Fruit fly (Drosophila melanogaster) S2 (cell line): ENCODE measurements around the gene upd3.

Experiments
- CG8478 ChIP-seq: fragments of >200 bp; optimal IDR thresholded peaks from 2 replicates; lab custom pipeline; 2018
- CTCF ChIP-seq, 2 experiments: fragments of >200 bp; optimal IDR thresholded peaks; 2 replicates each; lab custom pipeline; 2018

The upd3 gene

dm6 chrX:18276485-18277321 is at the start of gene upd3:
Gene upd3, plus strand, starts transcription at chrX:18277233.
- no peak for TF ChIP-seq CG8478 (lab: Kevin White, UChicago)
- no peak for TF ChIP-seq CTCF (optimal IDR thresholded peaks at IDR 0.05; lab: Kevin White, UChicago)

DNA sequence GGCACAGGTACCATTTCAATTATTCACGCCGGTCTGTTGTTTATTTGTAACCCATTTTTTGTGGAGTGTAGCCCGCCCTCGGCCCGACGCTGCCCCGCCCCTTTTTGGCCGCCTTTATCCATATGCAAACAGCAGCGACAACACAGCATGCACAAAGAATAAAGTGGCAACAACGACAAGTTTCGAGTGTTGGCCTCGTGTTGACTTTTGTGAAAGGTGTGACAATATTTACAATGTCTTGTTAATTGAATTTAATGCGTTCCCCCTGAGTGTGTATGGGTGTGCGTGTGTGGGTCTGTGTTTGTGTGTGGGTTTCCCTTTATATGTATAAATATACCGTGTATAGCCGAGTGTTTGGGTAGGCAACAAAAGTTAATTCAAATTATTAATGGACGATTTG is 39.1 kb upstream of the upd3 start:
- TF ChIP-seq CTCF (optimal IDR thresholded peaks at IDR 0.05; lab: Kevin White, UChicago) (no peak), CG8478 (lab: Kevin White, UChicago) (no peak)

dm6 chrX:18238449-18238848 is 38.6 kb upstream of the upd3 start:
- TF ChIP-seq CG8478 (lab: Kevin White, UChicago) (no peak), CTCF (optimal IDR thresholded peaks at IDR 0.05; lab: Kevin White, UChicago) (peak; percentile 55 to 75)

DNA sequence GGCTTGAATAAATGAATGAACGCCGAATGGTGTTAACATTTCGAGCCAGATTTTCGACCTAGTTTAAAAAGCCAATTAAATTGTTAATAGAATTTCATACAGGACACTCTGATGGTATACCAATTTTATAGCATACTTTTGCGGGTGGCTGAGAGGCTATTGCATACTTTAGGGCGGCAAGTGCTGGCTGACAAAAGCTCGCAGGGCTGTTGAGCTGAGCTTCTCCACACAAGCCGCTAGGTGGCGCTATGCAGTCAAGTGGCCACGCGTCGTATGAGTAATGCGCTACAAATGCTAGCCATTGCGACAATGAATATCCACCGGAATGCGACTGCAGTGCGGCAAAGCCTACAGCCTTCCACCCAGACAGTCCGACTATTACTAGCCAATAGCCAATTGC is 37.7 kb upstream of the upd3 start:
- TF ChIP-seq CG8478 (lab: Kevin White, UChicago): no peak
- TF ChIP-seq CTCF (optimal IDR thresholded peaks at IDR 0.05; lab: Kevin White, UChicago): peak; percentile 94 to 97

DNA sequence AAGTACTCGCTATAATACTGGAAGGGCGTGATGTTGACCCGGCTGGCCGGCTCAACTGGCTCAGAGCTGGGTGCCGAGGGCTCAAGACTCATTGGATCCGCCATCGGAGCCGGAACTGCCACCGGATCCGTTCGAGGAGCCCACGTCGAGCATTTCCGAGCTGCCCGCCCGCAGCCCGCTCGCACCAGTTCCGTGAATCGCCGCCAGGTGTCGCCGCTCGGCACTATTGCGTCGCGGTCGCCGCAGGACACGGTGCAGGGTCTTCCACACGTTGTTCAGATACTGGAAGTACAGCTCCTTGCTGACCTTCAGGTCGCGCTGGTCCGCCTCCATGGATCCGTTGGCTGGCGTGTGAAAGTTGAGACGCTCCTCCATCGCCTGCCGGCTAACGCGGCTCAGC is 35.8 kb upstream of the upd3 start:
- no peak for TF ChIP-seq CG8478 (lab: Kevin White, UChicago)
- peak; percentile 81 to 87 for TF ChIP-seq CTCF (optimal IDR thresholded peaks at IDR 0.05; lab: Kevin White, UChicago)

- TF ChIP-seq CTCF (optimal IDR thresholded peaks at IDR 0.05; lab: Kevin White, UChicago) (no peak), CG8478 (lab: Kevin White, UChicago) (no peak)
These were observed 34.0 kb upstream of the upd3 start, which contains the start of gene upd2 for dm6 chrX:18243184-18243375. Gene upd2, minus strand, starts transcription at chrX:18243284.

DNA sequence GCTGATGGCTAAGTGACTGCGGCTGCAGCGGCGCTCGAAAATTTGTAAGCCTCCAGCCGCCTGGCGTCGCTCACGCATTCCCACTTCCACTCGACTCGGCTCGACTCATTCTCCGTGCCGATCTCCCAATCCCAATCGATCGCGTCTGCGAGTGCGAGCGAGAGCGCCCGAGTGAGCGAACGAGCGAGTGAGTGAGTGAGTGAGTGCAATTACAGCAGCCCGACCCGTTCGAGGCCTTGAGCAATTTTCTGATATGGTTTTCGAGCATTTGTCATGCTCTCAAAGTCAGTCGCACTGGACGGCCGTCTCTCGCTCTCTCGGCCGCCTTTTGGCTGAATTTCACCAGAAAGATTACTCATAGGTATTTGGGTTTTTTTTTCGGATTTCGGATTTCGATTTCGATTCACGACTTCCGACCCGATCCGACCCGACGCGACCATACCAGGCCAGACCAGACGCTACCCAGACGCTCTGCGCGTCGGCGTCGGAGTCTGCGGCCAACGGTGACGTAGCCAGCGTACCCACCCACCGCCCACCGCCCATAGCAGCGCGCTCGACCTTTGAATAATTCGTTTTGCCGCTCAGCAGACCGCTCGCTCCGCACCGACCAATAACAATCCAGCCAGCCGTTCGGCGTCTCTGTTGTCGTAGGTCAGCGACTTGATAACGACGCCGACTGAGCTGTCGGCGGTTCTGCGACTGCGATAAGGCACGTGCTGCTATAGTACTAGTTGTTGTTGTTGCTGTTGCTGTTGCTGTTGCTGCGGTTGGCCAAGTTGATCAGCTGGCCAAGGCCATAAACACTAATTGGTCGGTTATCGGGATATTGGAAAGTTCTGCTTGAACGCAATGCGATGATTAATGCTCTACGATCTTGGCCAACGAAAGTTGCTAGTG is 33.4 kb upstream of the upd3 start:
- TF ChIP-seq CTCF (optimal IDR thresholded peaks at IDR 0.05; lab: Kevin White, UChicago) (no peak), CG8478 (lab: Kevin White, UChicago) (no peak)

DNA sequence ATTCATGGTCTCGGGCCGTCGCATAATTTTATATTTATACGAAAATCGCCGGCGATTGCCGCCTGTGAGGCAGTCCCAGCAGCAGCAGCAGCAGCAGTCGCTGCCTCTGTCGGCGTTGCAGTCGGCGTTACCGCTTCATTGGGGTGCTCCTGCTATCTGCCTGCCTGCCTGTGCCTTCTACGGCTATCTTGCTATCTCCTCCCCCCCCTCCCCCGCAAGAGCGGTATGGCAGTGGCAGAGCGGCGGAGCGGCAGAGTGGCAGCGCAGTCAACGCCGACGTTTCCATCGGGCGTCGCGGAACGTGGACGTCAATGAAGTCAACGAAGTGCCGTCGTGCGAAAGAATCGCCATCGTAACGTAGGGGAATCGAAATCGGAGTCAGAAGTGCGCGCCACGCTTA is 31.9 kb upstream of the upd3 start:
- no peak for TF ChIP-seq CG8478 (lab: Kevin White, UChicago)
- no peak for TF ChIP-seq CTCF (optimal IDR thresholded peaks at IDR 0.05; lab: Kevin White, UChicago)

DNA sequence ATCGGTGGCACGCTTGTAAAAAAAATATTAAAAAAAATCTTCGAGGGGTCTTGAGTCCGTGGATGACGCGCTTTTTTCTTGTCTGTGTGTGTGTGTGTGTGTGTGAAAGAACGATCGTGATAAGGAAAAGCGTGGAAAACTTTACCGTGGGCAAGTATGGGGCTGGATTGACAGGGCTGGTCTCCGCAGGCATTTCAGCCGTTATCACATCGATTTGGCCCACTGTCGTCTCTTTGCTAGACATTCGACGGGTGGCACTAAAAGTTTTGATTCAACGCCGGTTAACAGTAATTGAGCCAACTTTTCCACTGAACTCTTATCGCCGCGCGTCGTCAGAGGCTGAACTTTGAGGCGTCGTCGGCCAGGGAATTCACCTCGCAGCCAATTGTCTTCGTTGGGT is 30.2 kb upstream of the upd3 start:
- TF ChIP-seq CG8478 (lab: Kevin White, UChicago) (no peak), CTCF (optimal IDR thresholded peaks at IDR 0.05; lab: Kevin White, UChicago) (no peak)

dm6 chrX:18248267-18248666 is 28.8 kb upstream of the upd3 start:
- TF ChIP-seq CG8478 (lab: Kevin White, UChicago) (no peak), CTCF (optimal IDR thresholded peaks at IDR 0.05; lab: Kevin White, UChicago) (no peak)

dm6 chrX:18251910-18252309 is 25.1 kb upstream of the upd3 start:
- TF ChIP-seq CG8478 (lab: Kevin White, UChicago) (no peak), CTCF (optimal IDR thresholded peaks at IDR 0.05; lab: Kevin White, UChicago) (no peak)

dm6 chrX:18253773-18254172 is 23.3 kb upstream of the upd3 start:
- TF ChIP-seq CTCF (optimal IDR thresholded peaks at IDR 0.05; lab: Kevin White, UChicago) (no peak), CG8478 (lab: Kevin White, UChicago) (no peak)

DNA sequence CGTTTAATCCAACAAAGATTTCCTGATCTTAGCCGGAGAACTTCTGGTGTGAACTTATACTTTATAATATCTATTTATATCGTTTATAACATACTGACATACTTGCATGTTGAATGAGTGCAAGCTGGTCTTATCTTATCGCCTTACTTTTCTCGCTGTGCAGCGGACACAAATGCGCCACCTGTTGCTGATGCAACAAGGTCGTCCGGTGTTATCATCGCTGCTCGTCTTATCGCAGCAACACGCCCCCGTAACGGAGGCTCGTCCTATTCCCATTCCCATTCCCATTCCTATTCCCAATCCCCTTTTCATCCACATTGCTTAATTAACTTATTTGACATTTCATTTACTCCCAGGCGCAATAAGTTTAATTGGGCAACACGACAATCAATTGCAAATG is 22.6 kb upstream of the upd3 start:
- TF ChIP-seq CTCF (optimal IDR thresholded peaks at IDR 0.05; lab: Kevin White, UChicago) (peak; percentile 66 to 74), CG8478 (lab: Kevin White, UChicago) (no peak)

DNA sequence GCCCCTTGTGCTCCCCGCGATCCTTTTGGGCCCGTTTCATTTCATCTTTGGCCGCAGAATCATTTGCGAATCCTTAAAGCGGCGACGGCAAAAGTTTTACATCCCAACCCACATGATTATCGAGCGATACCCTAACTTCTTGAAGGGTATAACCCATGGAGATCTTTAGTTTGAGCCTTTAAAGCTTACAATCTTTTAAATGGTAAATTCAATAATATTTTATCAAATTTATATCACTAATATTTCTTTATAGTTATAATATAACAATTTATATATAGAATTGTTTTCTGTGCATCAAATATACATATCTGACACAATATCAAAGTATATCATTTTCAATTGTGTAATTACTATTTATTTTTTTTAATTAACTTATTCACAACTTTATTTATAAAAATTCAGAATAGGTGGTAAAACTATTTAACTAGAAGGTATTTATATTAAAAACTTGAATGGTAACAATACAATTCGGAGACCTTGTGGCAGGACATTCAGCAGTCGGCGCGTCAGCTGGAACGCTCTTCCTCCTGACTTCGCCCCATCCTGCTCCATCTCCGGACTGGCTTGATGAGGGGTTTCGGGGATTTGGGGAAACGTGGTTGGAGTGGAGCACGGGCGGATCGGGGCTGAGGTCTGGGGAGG is 20.7 kb upstream of the upd3 start:
- no peak for TF ChIP-seq CG8478 (lab: Kevin White, UChicago)
- no peak for TF ChIP-seq CTCF (optimal IDR thresholded peaks at IDR 0.05; lab: Kevin White, UChicago)

DNA sequence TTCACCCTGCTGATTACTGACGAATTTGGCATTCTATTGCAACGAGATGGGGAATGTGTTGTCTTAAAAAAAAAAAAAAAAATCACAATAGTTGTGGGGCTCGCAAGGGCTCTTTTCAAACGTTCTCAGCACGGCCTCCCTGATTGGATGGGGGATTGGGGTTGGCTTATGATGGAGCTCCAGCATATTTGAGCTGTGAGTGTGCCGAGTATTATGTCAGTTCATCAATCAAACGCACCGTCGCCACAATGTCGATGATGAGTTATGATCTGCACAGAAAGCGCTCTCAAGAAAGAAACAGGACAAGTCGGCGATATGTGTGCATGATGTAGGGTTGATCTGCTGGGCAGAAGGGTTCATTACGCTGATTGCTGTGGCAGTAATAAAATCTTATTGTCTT is 17.6 kb upstream of the upd3 start, which contains the start of gene CG15059:
Gene CG15059 (minus strand): TSS at position 101 of the 400 bp plus-strand sequence.
- TF ChIP-seq CTCF (optimal IDR thresholded peaks at IDR 0.05; lab: Kevin White, UChicago) (no peak), CG8478 (lab: Kevin White, UChicago) (no peak)
